Fruit fly (Drosophila melanogaster) whole organism, embryonic: ENCODE data around the gene fz.

Experiments used
- CG17361 ChIP-seq: fragments of 200-800 bp; sonication (Bioruptor generic); IDR thresholded peaks from 3 replicates; pipeline ENCODE4 v1.3.6; 2022; ENCODE audit warnings: missing biosample characterization, missing genetic modification characterization
- CG2889 ChIP-seq: fragments of 200-800 bp; sonication (Bioruptor generic); IDR thresholded peaks from 3 replicates; pipeline ENCODE4 v1.3.6; 2022; ENCODE audit warnings: missing biosample characterization, missing genetic modification characterization
- CG6272 ChIP-seq: fragments of 200-800 bp; sonication (Bioruptor generic); IDR thresholded peaks from 2 replicates; pipeline ENCODE4 v1.3.6; 2022; ENCODE audit warnings: missing biosample characterization, missing genetic modification characterization
- amos ChIP-seq: fragments of 200-800 bp; sonication (Bioruptor generic); IDR thresholded peaks from 2 replicates; pipeline ENCODE4 v1.3.6; 2022; ENCODE audit warnings: missing biosample characterization, missing genetic modification characterization; ENCODE audit not compliant: partially characterized antibody
- chif ChIP-seq, 2 experiments: fragments of 200-800 bp; sonication (Bioruptor generic); optimal IDR thresholded peaks; 3 replicates each; lab custom pipeline; 2016; ENCODE audit warnings: missing biosample characterization in 2 of 2, missing genetic modification characterization in 2 of 2
- pros ChIP-seq: fragments of 200-800 bp; sonication (Bioruptor generic); optimal IDR thresholded peaks from 3 replicates; lab custom pipeline; 2019; ENCODE audit warnings: missing biosample characterization, mild to moderate bottlenecking, missing genetic modification characterization, moderate library complexity
- zf30C ChIP-seq: fragments of 200-800 bp; sonication (Bioruptor generic); optimal IDR thresholded peaks from 3 replicates; lab custom pipeline; 2018; ENCODE audit warnings: missing biosample characterization, mild to moderate bottlenecking, missing genetic modification characterization

DNA sequence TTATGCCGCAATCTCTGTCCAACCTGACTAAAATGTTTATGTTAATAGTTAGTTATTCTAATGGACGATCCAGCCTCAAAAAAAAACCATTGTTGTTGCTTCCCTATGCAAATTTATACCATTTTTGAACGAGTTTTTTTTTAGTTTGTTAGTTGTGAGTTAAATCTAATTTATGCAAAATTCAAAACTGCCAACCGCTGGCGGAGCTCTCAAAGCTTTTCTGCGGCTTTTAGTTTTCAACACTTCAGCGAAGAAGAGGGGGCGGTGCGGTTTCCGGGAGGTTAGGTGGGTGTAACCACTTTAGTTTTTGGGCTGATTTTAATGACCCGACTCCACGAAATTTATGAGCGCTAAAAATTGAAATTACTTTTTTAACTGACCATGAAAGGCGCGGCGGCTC, 34.9 kb downstream of the fz start:
- TF ChIP-seq amos (GFP tag; lab: Robert Waterston, UW) (no peak), CG17361 (no peak), pros (GFP tag; lab: Kevin White, UChicago) (no peak), CG6272 (GFP tag; lab: Robert Waterston, UW) (no peak), chif (GFP tag; optimal IDR thresholded peaks at IDR 0.05; lab: Kevin White, UChicago) (no peak), zf30C (GFP tag; lab: Kevin White, UChicago) (no peak), CG2889 (GFP tag; lab: Robert Waterston, UW) (no peak)
